Fruit fly (Drosophila melanogaster) whole organism, embryonic: ENCODE results near the gene nxf2.
A peak's percentile ranks its signal among the peaks of the same experiment; 100 is the strongest.

ENCODE experiments used
- CG11723 ChIP-seq: fragments of 200-800 bp; sonication (Bioruptor generic); optimal IDR thresholded peaks from 2 replicates; lab custom pipeline; 2017; ENCODE audit warnings: missing biosample characterization, mild to moderate bottlenecking, missing genetic modification characterization
- CG12659 ChIP-seq: fragments of 200-800 bp; sonication (Bioruptor generic); optimal IDR thresholded peaks from 3 replicates; lab custom pipeline; 2017; ENCODE audit warnings: mild to moderate bottlenecking, missing biosample characterization, missing genetic modification reagents, missing genetic modification characterization
- CG13894 ChIP-seq: fragments of 200-800 bp; sonication (Bioruptor generic); optimal IDR thresholded peaks from 3 replicates; lab custom pipeline; 2018; ENCODE audit warnings: missing biosample characterization, mild to moderate bottlenecking, missing genetic modification characterization, moderate library complexity
- CG15601 ChIP-seq: fragments of 200-800 bp; sonication (Bioruptor generic); optimal IDR thresholded peaks from 3 replicates; lab custom pipeline; 2019; ENCODE audit warnings: missing biosample characterization, mild to moderate bottlenecking, missing genetic modification characterization, moderate library complexity
- CG1603 ChIP-seq: fragments of 200-800 bp; sonication (Bioruptor generic); optimal IDR thresholded peaks from 2 replicates; lab custom pipeline; 2019; ENCODE audit warnings: missing biosample characterization, mild to moderate bottlenecking, missing genetic modification characterization, moderate library complexity
- CG17186 ChIP-seq: fragments of 200-800 bp; sonication (Bioruptor generic); optimal IDR thresholded peaks from 3 replicates; lab custom pipeline; 2017; ENCODE audit warnings: missing biosample characterization, missing genetic modification reagents, missing genetic modification characterization
- CG17829 ChIP-seq: fragments of 200-800 bp; optimal IDR thresholded peaks from 2 replicates; lab custom pipeline; 2019; ENCODE audit warnings: missing biosample characterization, mild to moderate bottlenecking, missing genetic modification characterization, moderate library complexity
- CG18619 ChIP-seq: fragments of 200-800 bp; sonication (Bioruptor generic); optimal IDR thresholded peaks from 3 replicates; lab custom pipeline; 2017; ENCODE audit warnings: missing biosample characterization, mild to moderate bottlenecking, missing genetic modification characterization
- CG2116 ChIP-seq: fragments of 200-800 bp; sonication (Bioruptor generic); optimal IDR thresholded peaks from 3 replicates; lab custom pipeline; 2018; ENCODE audit warnings: missing biosample characterization, mild to moderate bottlenecking, missing genetic modification characterization
- CG2678 ChIP-seq: fragments of 200-800 bp; sonication (Bioruptor generic); optimal IDR thresholded peaks from 3 replicates; lab custom pipeline; 2019; ENCODE audit warnings: missing biosample characterization, mild to moderate bottlenecking, missing genetic modification characterization, moderate library complexity
- CG33213 ChIP-seq: fragments of 200-800 bp; sonication (Bioruptor generic); optimal IDR thresholded peaks from 3 replicates; lab custom pipeline; 2016; ENCODE audit warnings: missing biosample characterization, missing genetic modification characterization
- CG34376 ChIP-seq: fragments of 200-800 bp; sonication (Bioruptor generic); optimal IDR thresholded peaks from 2 replicates; lab custom pipeline; 2018; ENCODE audit warnings: missing biosample characterization, mild to moderate bottlenecking, missing genetic modification characterization
- CG3995 ChIP-seq: fragments of 200-800 bp; sonication (Bioruptor generic); optimal IDR thresholded peaks from 3 replicates; lab custom pipeline; 2016; ENCODE audit warnings: missing biosample characterization, missing genetic modification characterization
- CG5245 ChIP-seq: fragments of 200-800 bp; sonication (Bioruptor generic); optimal IDR thresholded peaks from 3 replicates; lab custom pipeline; 2016; ENCODE audit warnings: missing biosample characterization, missing genetic modification characterization
- CG6791 ChIP-seq: fragments of 200-800 bp; sonication (Bioruptor generic); IDR thresholded peaks from 3 replicates; pipeline ENCODE4 v1.3.6; 2022; ENCODE audit warnings: missing biosample characterization, missing genetic modification characterization; ENCODE audit not compliant: partially characterized antibody
- CG8089 ChIP-seq: fragments of 200-800 bp; sonication (Bioruptor generic); optimal IDR thresholded peaks from 3 replicates; lab custom pipeline; 2016; ENCODE audit warnings: missing biosample characterization, missing genetic modification characterization
- CHES-1-like ChIP-seq: fragments of 200-800 bp; sonication (Bioruptor generic); optimal IDR thresholded peaks from 2 replicates; lab custom pipeline; 2016; ENCODE audit warnings: missing biosample characterization, missing genetic modification characterization
- CkIIα-i1 ChIP-seq: fragments of 200-800 bp; sonication (Bioruptor generic); IDR thresholded peaks from 2 replicates; pipeline ENCODE4 v1.3.6; 2022; ENCODE audit warnings: missing biosample characterization, missing genetic modification characterization
- CrebB ChIP-seq: fragments of 200-800 bp; sonication (Bioruptor generic); optimal IDR thresholded peaks from 3 replicates; lab custom pipeline; 2018; ENCODE audit warnings: missing biosample characterization, mild to moderate bottlenecking, missing genetic modification characterization
- Deaf1 ChIP-seq: fragments of 200-800 bp; optimal IDR thresholded peaks from 3 replicates; lab custom pipeline; 2019; ENCODE audit warnings: missing biosample characterization, mild to moderate bottlenecking, missing genetic modification characterization, moderate library complexity
- ERR ChIP-seq: fragments of 200-800 bp; sonication (Bioruptor generic); optimal IDR thresholded peaks from 2 replicates; lab custom pipeline; 2016; ENCODE audit warnings: missing biosample characterization, missing genetic modification characterization
- Fer2 ChIP-seq: fragments of 200-800 bp; sonication (Bioruptor generic); optimal IDR thresholded peaks from 2 replicates; lab custom pipeline; 2018; ENCODE audit warnings: missing biosample characterization, mild to moderate bottlenecking, missing genetic modification characterization, moderate library complexity
- H15 ChIP-seq: fragments of 200-800 bp; sonication (Bioruptor generic); IDR thresholded peaks from 3 replicates; pipeline ENCODE4 v1.3.6; 2022; ENCODE audit warnings: missing biosample characterization, missing genetic modification characterization
- HLH54F ChIP-seq: fragments of 200-800 bp; sonication (Bioruptor generic); optimal IDR thresholded peaks from 3 replicates; lab custom pipeline; 2016; ENCODE audit warnings: missing biosample characterization, missing genetic modification characterization
- Hmx ChIP-seq: fragments of 200-800 bp; sonication (Bioruptor generic); optimal IDR thresholded peaks from 2 replicates; lab custom pipeline; 2016; ENCODE audit warnings: missing biosample characterization, missing genetic modification characterization
- Myb ChIP-seq: fragments of 200-800 bp; sonication (Bioruptor generic); optimal IDR thresholded peaks from 2 replicates; lab custom pipeline; 2016; ENCODE audit warnings: missing biosample characterization, missing genetic modification characterization
- NFAT ChIP-seq: fragments of 200-800 bp; sonication (Bioruptor generic); IDR thresholded peaks from 2 replicates; pipeline ENCODE4 v1.3.6; 2022; ENCODE audit warnings: missing biosample characterization, missing genetic modification characterization
- Oli ChIP-seq: fragments of 200-800 bp; sonication (Bioruptor generic); optimal IDR thresholded peaks from 2 replicates; lab custom pipeline; 2018; ENCODE audit warnings: missing biosample characterization, mild to moderate bottlenecking, missing genetic modification characterization, moderate library complexity
- Ssrp ChIP-seq: fragments of 200-800 bp; sonication (Bioruptor generic); optimal IDR thresholded peaks from 2 replicates; lab custom pipeline; 2018; ENCODE audit warnings: missing biosample characterization, mild to moderate bottlenecking, missing genetic modification characterization, moderate library complexity
- bigmax ChIP-seq: fragments of 200-800 bp; sonication (Bioruptor generic); optimal IDR thresholded peaks from 2 replicates; lab custom pipeline; 2018; ENCODE audit warnings: missing biosample characterization, mild to moderate bottlenecking, missing genetic modification characterization
- cg ChIP-seq: fragments of 200-800 bp; sonication (Bioruptor generic); optimal IDR thresholded peaks from 3 replicates; lab custom pipeline; 2019; ENCODE audit warnings: missing biosample characterization, mild to moderate bottlenecking, missing genetic modification characterization, moderate library complexity
- crp ChIP-seq, 2 experiments: fragments of 200-800 bp; sonication (Bioruptor generic); optimal IDR thresholded peaks; 2 replicates in 1 of 2; 3 replicates in 1 of 2; lab custom pipeline; 2017; ENCODE audit warnings: missing biosample characterization in 2 of 2, missing genetic modification characterization in 2 of 2, mild to moderate bottlenecking in 1 of 2, moderate library complexity in 1 of 2
- dmrt99B ChIP-seq: fragments of 200-800 bp; sonication (Bioruptor generic); optimal IDR thresholded peaks from 2 replicates; lab custom pipeline; 2018; ENCODE audit warnings: missing biosample characterization, mild to moderate bottlenecking, missing genetic modification characterization, moderate library complexity
- dpn ChIP-seq, 2 experiments: fragments of 200-800 bp; sonication (Bioruptor generic); optimal IDR thresholded peaks; 3 replicates each; lab custom pipeline; 2016; ENCODE audit warnings: missing biosample characterization in 2 of 2, missing genetic modification characterization in 2 of 2
- fd102C ChIP-seq: fragments of 200-800 bp; sonication (Bioruptor generic); optimal IDR thresholded peaks from 2 replicates; lab custom pipeline; 2018; ENCODE audit warnings: missing biosample characterization, mild to moderate bottlenecking, missing genetic modification characterization, moderate library complexity
- gce ChIP-seq: fragments of 200-800 bp; sonication (Bioruptor generic); IDR thresholded peaks from 3 replicates; pipeline ENCODE4 v1.3.6; 2022; ENCODE audit warnings: missing biosample characterization, missing genetic modification characterization
- gfzf ChIP-seq: fragments of 200-800 bp; sonication (Bioruptor generic); optimal IDR thresholded peaks from 2 replicates; lab custom pipeline; 2016; ENCODE audit warnings: missing biosample characterization, mild to moderate bottlenecking, missing genetic modification characterization, moderate library complexity
- grau ChIP-seq: fragments of 200-800 bp; optimal IDR thresholded peaks from 3 replicates; lab custom pipeline; 2019; ENCODE audit warnings: missing biosample characterization, mild to moderate bottlenecking, missing genetic modification characterization, moderate library complexity
- nerfin-1 ChIP-seq: fragments of 200-800 bp; sonication (Bioruptor generic); optimal IDR thresholded peaks from 3 replicates; lab custom pipeline; 2019; ENCODE audit warnings: missing biosample characterization, mild to moderate bottlenecking, missing genetic modification characterization, moderate library complexity
- prd ChIP-seq, 3 experiments: fragments of >200 bp in 2 of 3; fragments of 200-800 bp in 1 of 3; sonication (Bioruptor generic) in 1 of 3; optimal IDR thresholded peaks in 2 of 3; IDR thresholded peaks in 1 of 3; 2 replicates in 2 of 3; 3 replicates in 1 of 3; pipeline versions ENCODE4 v1.3.6 to Lab custom; 2017 to 2022; ENCODE audit warnings: missing biosample characterization in 1 of 3, missing genetic modification characterization in 1 of 3
- psq ChIP-seq: fragments of 200-800 bp; sonication (Bioruptor generic); optimal IDR thresholded peaks from 2 replicates; lab custom pipeline; 2017; ENCODE audit warnings: missing biosample characterization, missing genetic modification characterization
- pum ChIP-seq: fragments of 200-800 bp; sonication (Bioruptor generic); optimal IDR thresholded peaks from 2 replicates; lab custom pipeline; 2016; ENCODE audit warnings: missing biosample characterization, missing genetic modification characterization
- run ChIP-seq: fragments of 200-800 bp; sonication (Bioruptor generic); optimal IDR thresholded peaks from 3 replicates; lab custom pipeline; 2018; ENCODE audit warnings: missing biosample characterization, mild to moderate bottlenecking, missing genetic modification characterization
- sim ChIP-seq: fragments of 200-800 bp; sonication (Bioruptor generic); IDR thresholded peaks from 2 replicates; pipeline ENCODE4 v1.3.6; 2022; ENCODE audit warnings: missing biosample characterization, missing genetic modification characterization
- sisA ChIP-seq: fragments of 200-800 bp; sonication (Bioruptor generic); IDR thresholded peaks from 2 replicates; pipeline ENCODE4 v1.3.6; 2022; ENCODE audit warnings: missing biosample characterization, missing genetic modification characterization
- toy ChIP-seq: fragments of 200-800 bp; sonication (Bioruptor generic); IDR thresholded peaks from 2 replicates; pipeline ENCODE4 v1.3.6; 2022; ENCODE audit warnings: missing biosample characterization, missing genetic modification characterization
- ttk ChIP-seq: fragments of 200-800 bp; sonication (Bioruptor generic); IDR thresholded peaks from 2 replicates; pipeline ENCODE4 v2.1.2; 2022; ENCODE audit warnings: missing biosample characterization, missing genetic modification characterization
- unc-4 ChIP-seq: fragments of 200-800 bp; sonication (Bioruptor generic); IDR thresholded peaks from 2 replicates; pipeline ENCODE4 v1.3.6; 2022; ENCODE audit warnings: missing biosample characterization, missing genetic modification characterization; ENCODE audit not compliant: partially characterized antibody
- wdn ChIP-seq: fragments of 200-800 bp; sonication (Bioruptor generic); IDR thresholded peaks from 2 replicates; pipeline ENCODE4 v1.3.6; 2022; ENCODE audit warnings: missing biosample characterization, missing genetic modification characterization
- zfh1 ChIP-seq: fragments of 200-800 bp; sonication (Bioruptor generic); IDR thresholded peaks from 3 replicates; pipeline ENCODE4 v1.3.6; 2022; ENCODE audit warnings: missing biosample characterization, missing genetic modification characterization

Gene nxf2

dm6 chr3L:16584074-16584578, 4.0 kb upstream of the nxf2 start, which contains the start of gene UQCR-C2:
TSS of gene UQCR-C2 (plus strand) at chr3L:16584124.
- TF ChIP-seq CrebB (tag; lab: Kevin White, UChicago) = no peak
- peak; percentile 44 for TF ChIP-seq CG34376
- TF ChIP-seq cg = no peak
- TF ChIP-seq CHES-1-like (GFP tag; lab: Kevin White, UChicago) = peak; percentile 38
- no peak for TF ChIP-seq wdn (GFP tag; lab: Robert Waterston, UW)
- TF ChIP-seq nerfin-1 (tag; lab: Kevin White, UChicago) = peak; percentile 20
- TF ChIP-seq crp (GFP tag; optimal IDR thresholded peaks at IDR 0.05; lab: Kevin White, UChicago) = peak in 1 of 2 experiments; percentile 83
- no peak for TF ChIP-seq Ssrp (tag; lab: Kevin White, UChicago)
- TF ChIP-seq CG13894 (tag; lab: Kevin White, UChicago) = peak; percentile 54
- TF ChIP-seq CG17186 (GFP tag; lab: Kevin White, UChicago) = peak; percentile 77
- no peak for TF ChIP-seq Hmx
- no peak for TF ChIP-seq dpn (GFP tag; optimal IDR thresholded peaks at IDR 0.05; lab: Kevin White, UChicago)
- TF ChIP-seq CG3995 = peak; percentile 100
- no peak for TF ChIP-seq run (tag; lab: Kevin White, UChicago)
- TF ChIP-seq zfh1 = no peak
- TF ChIP-seq toy = no peak
- TF ChIP-seq sim = no peak
- peak; percentile 19; the same call in 1 of the 3 replicates for TF ChIP-seq CG6791
- TF ChIP-seq psq = no peak
- peak; percentile 60 for TF ChIP-seq CG12659 (GFP tag; lab: Kevin White, UChicago)
- peak; percentile 44 for TF ChIP-seq CG2116
- TF ChIP-seq CG11723 = no peak
- TF ChIP-seq CG15601 (tag; lab: Kevin White, UChicago) = peak; percentile 14
- peak; percentile 79 for TF ChIP-seq CG1603 (tag; lab: Kevin White, UChicago)
- TF ChIP-seq Fer2 (tag; lab: Kevin White, UChicago) = no peak
- TF ChIP-seq sisA (GFP tag; lab: Robert Waterston, UW) = no peak
- peak; percentile 60 for TF ChIP-seq CG17829 (tag; lab: Kevin White, UChicago)
- no peak for TF ChIP-seq fd102C (GFP tag; lab: Kevin White, UChicago)
- TF ChIP-seq pum (GFP tag; lab: Kevin White, UChicago) = no peak
- peak; percentile 98 for TF ChIP-seq gfzf (GFP tag; lab: Kevin White, UChicago)
- no peak for TF ChIP-seq Deaf1 (tag; lab: Kevin White, UChicago)
- no peak for TF ChIP-seq prd (optimal IDR thresholded peaks at IDR 0.05; lab: Kevin White, UChicago)
- TF ChIP-seq prd (GFP tag; IDR thresholded peaks at IDR 0.05; lab: Robert Waterston, UW) = no peak
- no peak for TF ChIP-seq gce (GFP tag; lab: Robert Waterston, UW)
- TF ChIP-seq grau (tag; lab: Kevin White, UChicago) = peak; percentile 41
- no peak for TF ChIP-seq CG5245
- peak; percentile 38; the same call in 1 of the 2 replicates for TF ChIP-seq unc-4 (GFP tag; lab: Robert Waterston, UW)
- no peak for TF ChIP-seq ttk (GFP tag; lab: Robert Waterston, UW)
- no peak for TF ChIP-seq H15 (GFP tag; lab: Robert Waterston, UW)
- no peak for TF ChIP-seq ERR (GFP tag; lab: Kevin White, UChicago)
- no peak for TF ChIP-seq Oli (tag; lab: Kevin White, UChicago)
- no peak for TF ChIP-seq CG18619
- TF ChIP-seq Myb = peak; percentile 70
- TF ChIP-seq CG8089 = no peak
- TF ChIP-seq HLH54F (GFP tag; lab: Kevin White, UChicago) = peak; percentile 11
- peak; percentile 71 for TF ChIP-seq CG33213 (GFP tag; lab: Kevin White, UChicago)
- peak; percentile 86 for TF ChIP-seq bigmax (GFP tag; lab: Kevin White, UChicago)
- no peak for TF ChIP-seq NFAT (GFP tag; lab: Robert Waterston, UW)
- no peak for TF ChIP-seq CkIIα-i1 (GFP tag; lab: Robert Waterston, UW)
- peak; percentile 17 for TF ChIP-seq CG2678 (tag; lab: Kevin White, UChicago)
- no peak for TF ChIP-seq dmrt99B
